Worm (Caenorhabditis elegans) whole organism, young adult: Measurements from ENCODE around the gene Y15E3A.3.

ENCODE experiments used
- B0261.1 ChIP-seq: sonication (generic microtip); optimal IDR thresholded peaks from 2 replicates; lab custom pipeline; 2016; ENCODE audit warnings: mild to moderate bottlenecking, missing genetic modification characterization, moderate library complexity, missing compliant biosample characterization
- F33H1.4 ChIP-seq: fragments of 200-800 bp; sonication (Bioruptor generic); IDR thresholded peaks from 2 replicates; pipeline ENCODE4 v1.3.6; 2022; ENCODE audit warnings: missing genetic modification reagents, missing genetic modification characterization, missing compliant biosample characterization
- F39B2.1 ChIP-seq: fragments of 200-800 bp; sonication (Bioruptor generic); IDR thresholded peaks from 2 replicates; pipeline ENCODE4 v1.3.6; 2022; ENCODE audit warnings: missing genetic modification reagents, missing genetic modification characterization, missing compliant biosample characterization
- F49E8.2 ChIP-seq: sonication (generic microtip); optimal IDR thresholded peaks from 3 replicates; lab custom pipeline; 2017; ENCODE audit warnings: missing genetic modification characterization, mild to moderate bottlenecking, missing compliant biosample characterization, antibody characterized with exemption, moderate library complexity; ENCODE audit not compliant: insufficient read depth
- Y79H2A.3 ChIP-seq: fragments of 200-800 bp; sonication (Bioruptor generic); conservative IDR thresholded peaks from 2 replicates; pipeline ENCODE4 v1.3.6; 2022; ENCODE audit warnings: missing genetic modification reagents, missing genetic modification characterization, missing compliant biosample characterization
- aptf-3 ChIP-seq: fragments of 200-800 bp; sonication (Bioruptor generic); IDR thresholded peaks from 2 replicates; pipeline ENCODE4 v1.3.6; 2022; ENCODE audit warnings: missing genetic modification characterization, missing compliant biosample characterization
- atf-7 ChIP-seq: sonication (generic microtip); optimal IDR thresholded peaks from 2 replicates; lab custom pipeline; 2017; ENCODE audit warnings: mild to moderate bottlenecking, missing genetic modification characterization, missing compliant biosample characterization
- ceh-100 ChIP-seq: fragments of 200-800 bp; sonication (Bioruptor generic); IDR thresholded peaks from 2 replicates; pipeline ENCODE4 v1.3.6; 2022; ENCODE audit warnings: missing genetic modification reagents, missing genetic modification characterization, missing compliant biosample characterization
- ceh-91 ChIP-seq: fragments of 200-800 bp; sonication (Bioruptor generic); IDR thresholded peaks from 2 replicates; pipeline ENCODE4 v1.3.6; 2022; ENCODE audit warnings: missing genetic modification reagents, missing genetic modification characterization, missing compliant biosample characterization
- lin-26 ChIP-seq: fragments of 200-800 bp; sonication (Bioruptor generic); IDR thresholded peaks from 2 replicates; pipeline ENCODE4 v1.3.6; 2022; ENCODE audit warnings: missing genetic modification reagents, missing genetic modification characterization, missing compliant biosample characterization
- lsy-27 ChIP-seq: sonication (generic microtip); optimal IDR thresholded peaks from 2 replicates; lab custom pipeline; 2017; ENCODE audit warnings: missing genetic modification characterization, mild to moderate bottlenecking, missing compliant biosample characterization, antibody characterized with exemption, missing genotype, borderline replicate concordance; ENCODE audit not compliant: insufficient read depth
- madf-6 ChIP-seq: fragments of 200-800 bp; sonication (Bioruptor generic); IDR thresholded peaks from 2 replicates; pipeline ENCODE4 v1.3.6; 2022; ENCODE audit warnings: missing genetic modification reagents, missing genetic modification characterization, missing compliant biosample characterization
- mxl-1 ChIP-seq: sonication (generic microtip); optimal IDR thresholded peaks from 2 replicates; lab custom pipeline; 2016; ENCODE audit warnings: missing genetic modification characterization, missing compliant biosample characterization
- rcor-1 ChIP-seq: fragments of 200-800 bp; sonication (Bioruptor generic); IDR thresholded peaks from 2 replicates; pipeline ENCODE4 v1.3.6; 2022; ENCODE audit warnings: missing genetic modification reagents, missing genetic modification characterization, missing compliant biosample characterization
- rec-8 ChIP-seq, 2 experiments: sonication (generic microtip); optimal IDR thresholded peaks; 2 replicates each; lab custom pipeline; 2016; ENCODE audit warnings: mild to moderate bottlenecking in 2 of 2, missing genetic modification characterization in 2 of 2, missing genetic modification reagents in 2 of 2, missing genotype in 2 of 2, missing biosample characterization in 1 of 2, missing compliant biosample characterization in 1 of 2, moderate library complexity in 1 of 2
- snpc-1.1 ChIP-seq: sonication (generic microtip); optimal IDR thresholded peaks from 2 replicates; lab custom pipeline; 2017; ENCODE audit warnings: missing genetic modification characterization, mild to moderate bottlenecking, missing compliant biosample characterization, antibody characterized with exemption, moderate library complexity, missing genotype, missing genetic modification reagents; ENCODE audit not compliant: insufficient read depth
- tbp1 ChIP-seq: fragments of 200-800 bp; sonication (Bioruptor generic); optimal IDR thresholded peaks from 2 replicates; lab custom pipeline; 2018; ENCODE audit warnings: mild to moderate bottlenecking, missing genetic modification characterization, missing compliant biosample characterization

Gene Y15E3A.3

ce11 chrX:15272925-15273324 lies 52.7 kb downstream of the Y15E3A.3 start:
- TF ChIP-seq Y79H2A.3 (no peak), lin-26 (GFP tag; lab: Robert Waterston, UW) (no peak), ceh-100 (no peak), B0261.1 (tag; lab: Kevin White, UChicago) (no peak), snpc-1.1 (tag; lab: Kevin White, UChicago) (no peak), rec-8 (tag; optimal IDR thresholded peaks at IDR 0.05; lab: Kevin White, UChicago) (no peak), ceh-91 (GFP tag; lab: Robert Waterston, UW) (no peak), madf-6 (no peak), rcor-1 (GFP tag; lab: Robert Waterston, UW) (no peak), aptf-3 (GFP tag; lab: Robert Waterston, UW) (no peak), F49E8.2 (tag; lab: Kevin White, UChicago) (no peak), lsy-27 (no peak), atf-7 (tag; lab: Kevin White, UChicago) (no peak), mxl-1 (tag; lab: Kevin White, UChicago) (no peak), F39B2.1 (GFP tag; lab: Robert Waterston, UW) (no peak), F33H1.4 (no peak), tbp1 (GFP tag; lab: Kevin White, UChicago) (no peak)
- TF ChIP-seq, all 124 proteins: peak for 0
